Fruit fly (Drosophila melanogaster) whole organism, wandering third instar larva: Measurements from ENCODE around the gene Rcd4.

Experiments
- Abd-B ChIP-seq: fragments of >200 bp; optimal IDR thresholded peaks from 2 replicates; lab custom pipeline; 2017; ENCODE audit warnings: missing biosample characterization, missing genetic modification characterization
- Dif ChIP-seq: fragments of 200-275, 200-300 bp; sonication (Bioruptor generic); optimal IDR thresholded peaks from 2 replicates; lab custom pipeline; 2018; ENCODE audit warnings: missing biosample characterization, missing genetic modification characterization; ENCODE audit not compliant: partially characterized antibody
- Hnf4 ChIP-seq: fragments of 200-800 bp; sonication (Bioruptor generic); optimal IDR thresholded peaks from 2 replicates; lab custom pipeline; 2016; ENCODE audit warnings: missing biosample characterization, mild to moderate bottlenecking, missing genetic modification characterization
- Sp1 ChIP-seq: fragments of 200-800 bp; sonication (Bioruptor generic); optimal IDR thresholded peaks from 3 replicates; lab custom pipeline; 2019; ENCODE audit warnings: missing biosample characterization, mild to moderate bottlenecking, missing genetic modification characterization, moderate library complexity
- dl ChIP-seq, 2 experiments: fragments of 175-275, 200-275 bp in 1 of 2; fragments of 200-275 bp in 1 of 2; sonication (Bioruptor generic); optimal IDR thresholded peaks; lab custom pipeline; 2018; ENCODE audit warnings: mild to moderate bottlenecking in 2 of 2, missing biosample characterization in 2 of 2, missing genetic modification characterization in 2 of 2, moderate library complexity in 2 of 2; ENCODE audit not compliant: partially characterized antibody in 2 of 2, insufficient read depth in 1 of 2
- h ChIP-seq: fragments of 200-800 bp; sonication (Bioruptor generic); optimal IDR thresholded peaks from 3 replicates; lab custom pipeline; 2016; ENCODE audit warnings: missing biosample characterization, mild to moderate bottlenecking, missing genetic modification characterization

- no peak for TF ChIP-seq h (GFP tag; lab: Kevin White, UChicago)
- no peak for TF ChIP-seq Hnf4
- no peak for TF ChIP-seq Abd-B (GFP tag; lab: Kevin White, UChicago)
- TF ChIP-seq Sp1 (GFP tag; lab: Kevin White, UChicago) = no peak
- TF ChIP-seq Dif (GFP tag; lab: Kevin White, UChicago) = no peak
- no peak for TF ChIP-seq dl (GFP tag; optimal IDR thresholded peaks at IDR 0.05; lab: Kevin White, UChicago; ENCODE audit: insufficient read depth in 1 of 2, partially characterized antibody in 2 of 2)
These were observed 16.1 kb downstream of the Rcd4 start, which contains the start of gene CG13386 for dm6 chr2L:8398721-8399120.
